ENCODE assay signal across 5 fruit fly cellular contexts in genomic region chr2L:4416903-4417302, dm6.
TF ChIP-seq lines count a peak whose summit lies in the region.

No protein-coding gene starts in this region.

- no peak for TF ChIP-seq CTCF in whole organism, embryonic (GFP tag; optimal IDR thresholded peaks at IDR 0.05; lab: Kevin White, UChicago)

TF ChIP-seq in whole organism, adult, 20 proteins besides CTCF, POLR2A, EP300 and RAD21 (continues in another document):
- TF ChIP-seq CG1620 (GFP tag; optimal IDR thresholded peaks at IDR 0.05; lab: Kevin White, UChicago) = no peak
- TF ChIP-seq toe (GFP tag; optimal IDR thresholded peaks at IDR 0.05; lab: Kevin White, UChicago) = no peak
- no peak for TF ChIP-seq Clk (GFP tag; optimal IDR thresholded peaks at IDR 0.05; lab: Kevin White, UChicago)
- TF ChIP-seq pad (GFP tag; optimal IDR thresholded peaks at IDR 0.05; lab: Kevin White, UChicago) = no peak
- TF ChIP-seq CG5204 (GFP tag; optimal IDR thresholded peaks at IDR 0.05; lab: Kevin White, UChicago) = peak; percentile 43
- TF ChIP-seq CG14711 (tag; optimal IDR thresholded peaks at IDR 0.05; lab: Kevin White, UChicago) = no peak
- TF ChIP-seq CG7101 (tag; optimal IDR thresholded peaks at IDR 0.05; lab: Kevin White, UChicago) = no peak
- no peak for TF ChIP-seq cic (GFP tag; optimal IDR thresholded peaks at IDR 0.05; lab: Kevin White, UChicago)
- no peak for TF ChIP-seq Mnt (GFP tag; optimal IDR thresholded peaks at IDR 0.05; lab: Kevin White, UChicago)
- TF ChIP-seq CG33017 (tag; optimal IDR thresholded peaks at IDR 0.05; lab: Kevin White, UChicago) = peak; percentile 42
- peak; percentile 13 for TF ChIP-seq CG12768 (GFP tag; optimal IDR thresholded peaks at IDR 0.05; lab: Kevin White, UChicago)
- peak; percentile 36 for TF ChIP-seq CG7045 (GFP tag; optimal IDR thresholded peaks at IDR 0.05; lab: Kevin White, UChicago)
- TF ChIP-seq Crg-1 (GFP tag; optimal IDR thresholded peaks at IDR 0.05; lab: Kevin White, UChicago) = no peak
- TF ChIP-seq bab1 (GFP tag; optimal IDR thresholded peaks at IDR 0.05; lab: Kevin White, UChicago) = no peak
- no peak for TF ChIP-seq cnc (optimal IDR thresholded peaks at IDR 0.05; lab: Kevin White, UChicago)
- no peak for TF ChIP-seq ovo (GFP tag; optimal IDR thresholded peaks at IDR 0.05; lab: Kevin White, UChicago)
- TF ChIP-seq kay (GFP tag; lab: Kevin White, UChicago; ENCODE audit: borderline replicate concordance) = no peak
- TF ChIP-seq CG11617 (GFP tag; optimal IDR thresholded peaks at IDR 0.05; lab: Kevin White, UChicago) = no peak
- TF ChIP-seq tj (GFP tag; optimal IDR thresholded peaks at IDR 0.05; lab: Kevin White, UChicago) = no peak

TF ChIP-seq in whole organism, embryonic, 481 proteins besides CTCF, POLR2A, EP300 and RAD21:
- no peak for TF ChIP-seq gfzf (GFP tag; optimal IDR thresholded peaks at IDR 0.05; lab: Kevin White, UChicago)
- no peak for TF ChIP-seq CG4707 (GFP tag; optimal IDR thresholded peaks at IDR 0.05; lab: Kevin White, UChicago)
- peak in 1 of 2 experiments; percentile 41 for TF ChIP-seq bsh (GFP tag; optimal IDR thresholded peaks at IDR 0.05; lab: Kevin White, UChicago)
- TF ChIP-seq Dip2 (GFP tag; IDR thresholded peaks at IDR 0.05; lab: Robert Waterston, UW) = no peak
- TF ChIP-seq Drgx (GFP tag; IDR thresholded peaks at IDR 0.05; lab: Robert Waterston, UW) = peak; percentile 25; the same call in 1 of the 2 replicates
- TF ChIP-seq CG11560 (tag; IDR thresholded peaks at IDR 0.05; lab: Robert Waterston, UW) = no peak
- no peak for TF ChIP-seq CG8944 (GFP tag; optimal IDR thresholded peaks at IDR 0.05; lab: Kevin White, UChicago)
- no peak for TF ChIP-seq CG5953 (GFP tag; IDR thresholded peaks at IDR 0.05; lab: Robert Waterston, UW)
- TF ChIP-seq CG4404 (GFP tag; IDR thresholded peaks at IDR 0.05; lab: Robert Waterston, UW) = no peak
- no peak for TF ChIP-seq luna (GFP tag; optimal IDR thresholded peaks at IDR 0.05; lab: Kevin White, UChicago)
TF ChIP-seq in whole organism, embryonic: peak in this region for 2.

TF ChIP-seq in whole organism, prepupa, 60 proteins besides CTCF, POLR2A, EP300 and RAD21 (continues in another document):
- peak; percentile 51 for TF ChIP-seq CG15336 (GFP tag; IDR thresholded peaks at IDR 0.05; lab: Robert Waterston, UW)
- peak; percentile 31 for TF ChIP-seq pdm3 (GFP tag; optimal IDR thresholded peaks at IDR 0.05; lab: Kevin White, UChicago)
- peak; percentile 33 for TF ChIP-seq OdsH (GFP tag; optimal IDR thresholded peaks at IDR 0.05; lab: Kevin White, UChicago)
- no peak for TF ChIP-seq Hr39 (GFP tag; optimal IDR thresholded peaks at IDR 0.05; lab: Kevin White, UChicago)
- peak; percentile 32 for TF ChIP-seq CG8632 (GFP tag; optimal IDR thresholded peaks at IDR 0.05; lab: Kevin White, UChicago)
- peak; percentile 4 for TF ChIP-seq Smox (GFP tag; optimal IDR thresholded peaks at IDR 0.05; lab: Kevin White, UChicago)
- no peak for TF ChIP-seq fd85E (GFP tag; optimal IDR thresholded peaks at IDR 0.05; lab: Kevin White, UChicago)
- TF ChIP-seq CG32006 (GFP tag; optimal IDR thresholded peaks at IDR 0.05; lab: Kevin White, UChicago) = peak; percentile 51
- peak; percentile 20 for TF ChIP-seq CG9139 (GFP tag; optimal IDR thresholded peaks at IDR 0.05; lab: Kevin White, UChicago)
- peak; percentile 18 for TF ChIP-seq cyc (GFP tag; optimal IDR thresholded peaks at IDR 0.05; lab: Kevin White, UChicago)
- no peak for TF ChIP-seq Hr38 (GFP tag; optimal IDR thresholded peaks at IDR 0.05; lab: Kevin White, UChicago)
- TF ChIP-seq CG4318 (GFP tag; optimal IDR thresholded peaks at IDR 0.05; lab: Kevin White, UChicago) = peak; percentile 33
- TF ChIP-seq CG8319 (GFP tag; optimal IDR thresholded peaks at IDR 0.05; lab: Kevin White, UChicago) = peak; percentile 25
- TF ChIP-seq CG6792 (GFP tag; optimal IDR thresholded peaks at IDR 0.05; lab: Kevin White, UChicago) = peak; percentile 20
- TF ChIP-seq topi (GFP tag; optimal IDR thresholded peaks at IDR 0.05; lab: Kevin White, UChicago) = peak; percentile 20
- TF ChIP-seq CG6808 (GFP tag; optimal IDR thresholded peaks at IDR 0.05; lab: Kevin White, UChicago) = peak; percentile 31
- TF ChIP-seq Eip75B (GFP tag; optimal IDR thresholded peaks at IDR 0.05; lab: Kevin White, UChicago) = peak; percentile 33
- TF ChIP-seq Lpt (GFP tag; optimal IDR thresholded peaks at IDR 0.05; lab: Kevin White, UChicago) = no peak
- peak; percentile 48; the same call in 1 of the 3 replicates for TF ChIP-seq CG6163 (GFP tag; IDR thresholded peaks at IDR 0.05; lab: Robert Waterston, UW)
- TF ChIP-seq CG10669 (GFP tag; optimal IDR thresholded peaks at IDR 0.05; lab: Kevin White, UChicago) = peak; percentile 61
- TF ChIP-seq CG3919 (GFP tag; optimal IDR thresholded peaks at IDR 0.05; lab: Kevin White, UChicago) = peak; percentile 42
- TF ChIP-seq CG16779 (tag; optimal IDR thresholded peaks at IDR 0.05; lab: Kevin White, UChicago) = peak; percentile 19

TF ChIP-seq in whole organism, pupa, 21 proteins besides CTCF, POLR2A, EP300 and RAD21:
- TF ChIP-seq D1 (tag; optimal IDR thresholded peaks at IDR 0.05; lab: Kevin White, UChicago) (no peak), CG17806 (tag; optimal IDR thresholded peaks at IDR 0.05; lab: Kevin White, UChicago) (peak; percentile 59), CG9948 (tag; optimal IDR thresholded peaks at IDR 0.05; lab: Kevin White, UChicago) (peak; percentile 52), CG14655 (GFP tag; optimal IDR thresholded peaks at IDR 0.05; lab: Kevin White, UChicago) (peak; percentile 48), fd96Ca (GFP tag; IDR thresholded peaks at IDR 0.05; lab: Robert Waterston, UW) (0 out of 3 replicates have a peak, but pooled peaks have one; percentile 32), CG32121 (GFP tag; IDR thresholded peaks at IDR 0.05; lab: Robert Waterston, UW) (peak; percentile 56; the same call in 1 of the 2 replicates), Ets98B (GFP tag; IDR thresholded peaks at IDR 0.05; lab: Robert Waterston, UW) (peak; percentile 27; the same call in 1 of the 2 replicates), CG34367 (tag; optimal IDR thresholded peaks at IDR 0.05; lab: Kevin White, UChicago) (peak; percentile 51), Snoo (tag; optimal IDR thresholded peaks at IDR 0.05; lab: Kevin White, UChicago) (no peak), gl (tag; optimal IDR thresholded peaks at IDR 0.05; lab: Kevin White, UChicago) (no peak), rn (GFP tag; IDR thresholded peaks at IDR 0.05; lab: Robert Waterston, UW) (no peak), CG8301 (tag; optimal IDR thresholded peaks at IDR 0.05; lab: Kevin White, UChicago) (peak; percentile 35), Pif1A (GFP tag; optimal IDR thresholded peaks at IDR 0.05; lab: Kevin White, UChicago) (peak; percentile 0), Pif1B (GFP tag; optimal IDR thresholded peaks at IDR 0.05; lab: Kevin White, UChicago) (peak; percentile 5), CG10348 (GFP tag; IDR thresholded peaks at IDR 0.05; lab: Robert Waterston, UW) (no peak), CG4496 (GFP tag; IDR thresholded peaks at IDR 0.05; lab: Robert Waterston, UW) (peak; percentile 64; the same call in 1 of the 3 replicates), CG8159 (tag; optimal IDR thresholded peaks at IDR 0.05; lab: Kevin White, UChicago) (peak; percentile 74), CG15710 (tag; optimal IDR thresholded peaks at IDR 0.05; lab: Kevin White, UChicago) (peak; percentile 58), CG12605 (GFP tag; IDR thresholded peaks at IDR 0.05; lab: Robert Waterston, UW) (no peak), CG13204 (GFP tag; optimal IDR thresholded peaks at IDR 0.05; lab: Kevin White, UChicago) (no peak), EcR (GFP tag; optimal IDR thresholded peaks at IDR 0.05; lab: Kevin White, UChicago) (no peak)

TF ChIP-seq in whole organism, wandering third instar larva, 38 proteins besides CTCF, POLR2A, EP300 and RAD21:
- peak in 1 of 2 experiments; percentile 32 for TF ChIP-seq foxo (GFP tag; optimal IDR thresholded peaks at IDR 0.05; lab: Kevin White, UChicago)
- no peak for TF ChIP-seq dl (GFP tag; optimal IDR thresholded peaks at IDR 0.05; lab: Kevin White, UChicago; ENCODE audit: insufficient read depth in 1 of 2, partially characterized antibody in 2 of 2)
- peak; percentile 47 for TF ChIP-seq Sp1 (GFP tag; optimal IDR thresholded peaks at IDR 0.05; lab: Kevin White, UChicago)
- peak; percentile 21 for TF ChIP-seq ey (GFP tag; optimal IDR thresholded peaks at IDR 0.05; lab: Kevin White, UChicago)
- TF ChIP-seq dmrt93B (GFP tag; optimal IDR thresholded peaks at IDR 0.05; lab: Kevin White, UChicago) = no peak
- no peak for TF ChIP-seq CG32264 (GFP tag; optimal IDR thresholded peaks at IDR 0.05; lab: Kevin White, UChicago)
- peak; percentile 30 for TF ChIP-seq fru (GFP tag; optimal IDR thresholded peaks at IDR 0.05; lab: Kevin White, UChicago)
- TF ChIP-seq HLH106 (tag; optimal IDR thresholded peaks at IDR 0.05; lab: Kevin White, UChicago) = peak; percentile 50
- TF ChIP-seq dsf (GFP tag; optimal IDR thresholded peaks at IDR 0.05; lab: Kevin White, UChicago; ENCODE audit: borderline replicate concordance) = no peak
- peak; percentile 18 for TF ChIP-seq h (GFP tag; optimal IDR thresholded peaks at IDR 0.05; lab: Kevin White, UChicago)
- peak; percentile 8 for TF ChIP-seq OdsH (GFP tag; optimal IDR thresholded peaks at IDR 0.05; lab: Kevin White, UChicago)
